Worm (Caenorhabditis elegans): Measurements from ENCODE around the gene ddi-1.

ddi-1 gene

DNA sequence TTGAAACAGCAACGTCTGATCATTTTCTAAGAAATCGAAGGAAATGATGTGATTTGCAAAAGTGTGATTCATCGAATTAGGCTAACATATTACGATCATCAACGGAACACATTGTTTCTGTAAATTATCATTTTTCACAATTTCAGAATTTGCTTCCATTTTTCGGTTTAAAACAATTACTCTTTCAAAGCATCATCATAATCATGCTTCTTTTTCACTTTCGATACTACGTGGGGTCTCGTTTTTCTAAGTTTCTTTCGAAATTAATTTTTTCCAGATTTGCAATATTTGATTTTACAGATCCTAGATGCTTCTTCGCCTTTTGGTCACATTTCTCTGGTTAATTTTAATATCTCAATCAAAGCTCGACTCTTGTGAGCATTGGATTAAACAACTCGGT lies 42.4 kb upstream of the ddi-1 start, which contains the start of gene tyr-6:
Gene tyr-6 (plus strand): TSS at position 301 of the 400 bp plus-strand sequence.
- TF ChIP-seq nhr-11 (tag; optimal IDR thresholded peaks at IDR 0.05) (no peak), peb-1 (tag; optimal IDR thresholded peaks at IDR 0.05) (no peak), nhr-237 (tag; optimal IDR thresholded peaks at IDR 0.05) (no peak), skn-1 (tag; optimal IDR thresholded peaks at IDR 0.05) (no peak), elt-1 (tag; optimal IDR thresholded peaks at IDR 0.05) (no peak), dmd-4 (tag; optimal IDR thresholded peaks at IDR 0.05) (no peak), ceh-16 (tag; optimal IDR thresholded peaks at IDR 0.05) (no peak), sma-9 (GFP tag; optimal IDR thresholded peaks at IDR 0.05) (no peak), sma-9 (tag; optimal IDR thresholded peaks at IDR 0.05) (no peak), lin-13 (GFP tag; optimal IDR thresholded peaks at IDR 0.05) (no peak), nhr-6 (tag; optimal IDR thresholded peaks at IDR 0.05) (no peak), mbf-1 (tag; optimal IDR thresholded peaks at IDR 0.05) (no peak)

DNA sequence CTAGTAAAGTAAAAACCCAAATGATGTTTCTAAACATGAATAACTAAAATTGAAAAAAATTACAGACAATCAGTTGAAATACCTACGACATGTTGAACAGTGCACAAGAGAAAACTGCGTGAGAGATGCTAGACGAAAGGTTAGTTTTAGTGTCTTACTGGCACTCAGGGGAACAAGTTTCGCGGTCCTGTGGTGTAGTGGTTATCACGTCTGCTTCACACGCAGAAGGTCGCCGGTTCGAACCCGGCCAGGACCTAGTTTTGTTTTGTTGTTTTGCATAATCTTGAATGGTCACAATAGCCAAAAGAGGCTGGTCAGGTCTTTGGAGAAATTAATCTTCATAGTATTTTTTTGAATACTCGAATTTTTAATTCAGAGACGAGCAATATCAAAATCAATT lies 41.7 kb upstream of the ddi-1 start:
- peak; percentile 25 for TF ChIP-seq crh-2 (tag; optimal IDR thresholded peaks at IDR 0.05)
- TF ChIP-seq nhr-129 (tag; optimal IDR thresholded peaks at IDR 0.05), result peak; percentile 42
- TF ChIP-seq sma-3 (GFP tag; optimal IDR thresholded peaks at IDR 0.05), result peak; percentile 32
- TF ChIP-seq fos-1 (tag; optimal IDR thresholded peaks at IDR 0.05), result peak; percentile 56
- peak; percentile 34 for TF ChIP-seq gmeb-1 (tag; optimal IDR thresholded peaks at IDR 0.05)
- no peak for TF ChIP-seq lin-11 (tag; optimal IDR thresholded peaks at IDR 0.05)
- TF ChIP-seq ceh-16 (tag; optimal IDR thresholded peaks at IDR 0.05), result no peak
- peak; percentile 28 for TF ChIP-seq Y55F3AM.14 (GFP tag; optimal IDR thresholded peaks at IDR 0.05)
- peak; percentile 55 for TF ChIP-seq sma-9 (GFP tag; optimal IDR thresholded peaks at IDR 0.05)
- TF ChIP-seq sma-9 (tag; optimal IDR thresholded peaks at IDR 0.05), result no peak

ce11 chrIV:6487047-6487446 lies 35.6 kb upstream of the ddi-1 start, which contains the start of gene Y73B6BL.37:
Gene Y73B6BL.37, plus strand, starts transcription at chrIV:6487347.
- TF ChIP-seq nhr-10 (tag; optimal IDR thresholded peaks at IDR 0.05) (no peak), nhr-11 (tag; optimal IDR thresholded peaks at IDR 0.05) (no peak), ztf-4 (tag; optimal IDR thresholded peaks at IDR 0.05) (no peak), Y55F3AM.14 (GFP tag; optimal IDR thresholded peaks at IDR 0.05) (no peak)

DNA sequence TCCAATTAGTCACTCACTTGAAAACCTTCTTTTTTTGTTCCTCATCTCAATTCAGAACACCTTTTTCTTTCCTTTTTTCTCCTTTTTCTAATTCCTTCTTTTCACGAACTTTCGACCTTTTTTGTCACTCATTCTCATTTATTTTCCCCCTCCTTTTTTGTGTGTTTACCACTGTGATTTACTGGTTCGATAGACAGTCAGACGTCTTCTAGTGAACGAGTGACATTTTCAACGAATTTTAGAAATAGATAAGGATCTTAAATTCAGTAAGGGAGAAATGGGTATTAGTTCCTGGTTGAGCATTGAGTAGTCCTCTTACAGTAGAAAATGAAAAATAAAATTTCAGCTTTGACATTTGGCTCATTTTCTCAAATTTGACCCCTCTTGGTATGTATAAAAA lies 30.8 kb upstream of the ddi-1 start:
- no peak for TF ChIP-seq nhr-21 (tag; optimal IDR thresholded peaks at IDR 0.05)
- TF ChIP-seq C34F6.9 (tag; optimal IDR thresholded peaks at IDR 0.05), result no peak
- TF ChIP-seq ztf-1 (GFP tag; conservative IDR thresholded peaks at IDR 0.05), result no peak
- no peak for TF ChIP-seq fos-1 (tag; optimal IDR thresholded peaks at IDR 0.05)
- TF ChIP-seq Y55F3AM.14 (GFP tag; optimal IDR thresholded peaks at IDR 0.05), result no peak
- TF ChIP-seq nhr-6 (tag; optimal IDR thresholded peaks at IDR 0.05), result no peak
- TF ChIP-seq nhr-25 (tag; optimal IDR thresholded peaks at IDR 0.05), result peak; percentile 62
- TF ChIP-seq sma-3 (GFP tag; optimal IDR thresholded peaks at IDR 0.05), result no peak
- no peak for TF ChIP-seq dmd-4 (tag; optimal IDR thresholded peaks at IDR 0.05)
- no peak for TF ChIP-seq ztf-4 (tag; optimal IDR thresholded peaks at IDR 0.05)
- TF ChIP-seq elt-1 (tag; optimal IDR thresholded peaks at IDR 0.05), result no peak
- TF ChIP-seq lin-13 (GFP tag; optimal IDR thresholded peaks at IDR 0.05), result no peak
- peak; percentile 76 for TF ChIP-seq ceh-16 (tag; optimal IDR thresholded peaks at IDR 0.05)
- no peak for TF ChIP-seq nhr-10 (tag; optimal IDR thresholded peaks at IDR 0.05)
- no peak for TF ChIP-seq nhr-23 (tag; optimal IDR thresholded peaks at IDR 0.05)
- no peak for TF ChIP-seq sma-9 (GFP tag; optimal IDR thresholded peaks at IDR 0.05)
- no peak for TF ChIP-seq sma-9 (tag; optimal IDR thresholded peaks at IDR 0.05)
- no peak for TF ChIP-seq snpc-4 (tag; optimal IDR thresholded peaks at IDR 0.05)
- TF ChIP-seq sem-4 (tag; optimal IDR thresholded peaks at IDR 0.05), result no peak

DNA sequence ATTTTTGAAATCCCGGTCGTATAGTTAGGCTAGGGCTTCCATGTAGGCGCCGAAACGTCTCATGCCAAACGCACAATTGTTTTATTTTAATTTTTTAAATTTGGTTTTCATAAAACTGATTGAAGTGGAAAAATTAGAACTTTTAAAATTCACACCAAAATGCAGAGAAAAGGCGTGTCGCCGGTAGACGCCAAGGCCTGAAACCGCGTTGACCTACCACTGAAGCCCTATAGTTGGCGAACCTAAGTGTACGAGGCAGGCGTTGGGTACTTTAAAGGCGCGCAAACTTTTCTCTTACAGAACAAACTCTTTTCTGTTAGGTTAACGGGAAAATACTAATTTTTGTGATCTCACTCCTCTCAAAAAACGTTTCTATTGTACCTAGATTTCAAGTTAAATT lies 29.4 kb upstream of the ddi-1 start, which contains the start of gene Y73B6BL.44:
Gene Y73B6BL.44 (plus strand): TSS at position 301 of the 400 bp plus-strand sequence.
- no peak for TF ChIP-seq nhr-77 (tag; optimal IDR thresholded peaks at IDR 0.05)
- no peak for TF ChIP-seq ztf-11 (tag; optimal IDR thresholded peaks at IDR 0.05)
- no peak for TF ChIP-seq ZK546.5 (tag; optimal IDR thresholded peaks at IDR 0.05)
- TF ChIP-seq alr-1 (tag; optimal IDR thresholded peaks at IDR 0.05), result no peak
- no peak for TF ChIP-seq sma-3 (GFP tag; optimal IDR thresholded peaks at IDR 0.05)
- no peak for TF ChIP-seq zag-1 (tag; optimal IDR thresholded peaks at IDR 0.05)
- TF ChIP-seq crh-2 (tag; optimal IDR thresholded peaks at IDR 0.05), result no peak
- no peak for TF ChIP-seq unc-39 (tag; optimal IDR thresholded peaks at IDR 0.05)
- TF ChIP-seq nhr-25 (tag; optimal IDR thresholded peaks at IDR 0.05), result no peak
- TF ChIP-seq mab-5 (tag; optimal IDR thresholded peaks at IDR 0.05), result no peak
- TF ChIP-seq blmp-1 (tag; optimal IDR thresholded peaks at IDR 0.05; ENCODE audit: insufficient read depth), result no peak
- TF ChIP-seq elt-3 (tag; optimal IDR thresholded peaks at IDR 0.05), result no peak
- no peak for TF ChIP-seq ztf-4 (tag; optimal IDR thresholded peaks at IDR 0.05)
- TF ChIP-seq nhr-12 (tag; optimal IDR thresholded peaks at IDR 0.05), result no peak
- no peak for TF ChIP-seq aly-2 (tag; optimal IDR thresholded peaks at IDR 0.05)
- no peak for TF ChIP-seq ceh-82 (tag; optimal IDR thresholded peaks at IDR 0.05)
